Fruit fly (Drosophila melanogaster): ENCODE data around the gene CG15743.

The CG15743 gene

dm6 chrX:13251310-13251709 is 34.2 kb upstream of the CG15743 start (continued):
- TF ChIP-seq hth (optimal IDR thresholded peaks at IDR 0.05) = no peak
- TF ChIP-seq CG9215 (GFP tag; IDR thresholded peaks at IDR 0.05) = peak; percentile 63
- peak; percentile 54 for TF ChIP-seq CG1602 (GFP tag; optimal IDR thresholded peaks at IDR 0.05)
- TF ChIP-seq crc (GFP tag; optimal IDR thresholded peaks at IDR 0.05) = peak; percentile 63
- TF ChIP-seq CG9817 (tag; optimal IDR thresholded peaks at IDR 0.05) = peak; percentile 67
- peak; percentile 10 for TF ChIP-seq cato (GFP tag; optimal IDR thresholded peaks at IDR 0.05; ENCODE audit: borderline replicate concordance)
- TF ChIP-seq CG13123 (GFP tag; optimal IDR thresholded peaks at IDR 0.05) = peak; percentile 46
- TF ChIP-seq CG31441 (GFP tag; IDR thresholded peaks at IDR 0.05) = peak; percentile 73
- no peak for TF ChIP-seq D (optimal IDR thresholded peaks at IDR 0.05)
- TF ChIP-seq D (GFP tag; optimal IDR thresholded peaks at IDR 0.05) = peak; percentile 66
- TF ChIP-seq CG3163 (GFP tag; optimal IDR thresholded peaks at IDR 0.05) = peak; percentile 58
- peak; percentile 64; the same call in 1 of the 2 replicates for TF ChIP-seq CG14014 (GFP tag; IDR thresholded peaks at IDR 0.05)
- peak; percentile 71 for TF ChIP-seq CG10209 (GFP tag; optimal IDR thresholded peaks at IDR 0.05)
- TF ChIP-seq row (GFP tag; IDR thresholded peaks at IDR 0.05) = peak; percentile 75
- TF ChIP-seq CG14667 (GFP tag; IDR thresholded peaks at IDR 0.05) = peak; percentile 53; the same call in 1 of the 2 replicates
- TF ChIP-seq disco-r (GFP tag; optimal IDR thresholded peaks at IDR 0.05) = peak; percentile 17
- TF ChIP-seq fd3F (GFP tag; optimal IDR thresholded peaks at IDR 0.05) = peak; percentile 48
- TF ChIP-seq ap (GFP tag; IDR thresholded peaks at IDR 0.05) = peak; percentile 59
- TF ChIP-seq HLHmδ (GFP tag; optimal IDR thresholded peaks at IDR 0.05) = no peak
- TF ChIP-seq CG8924 (tag; optimal IDR thresholded peaks at IDR 0.05) = peak; percentile 65
- TF ChIP-seq CG4617 (GFP tag; optimal IDR thresholded peaks at IDR 0.05; ENCODE audit: borderline replicate concordance) = peak; percentile 44
- TF ChIP-seq C15 (GFP tag; IDR thresholded peaks at IDR 0.05) = no peak
- 0 out of 2 replicates have a peak, but pooled peaks have one; percentile 51 for TF ChIP-seq toy (GFP tag; IDR thresholded peaks at IDR 0.05)
- TF ChIP-seq Asciz (GFP tag; optimal IDR thresholded peaks at IDR 0.05) = peak; percentile 67
- TF ChIP-seq maf-S (GFP tag; optimal IDR thresholded peaks at IDR 0.05) = peak; percentile 69
- peak; percentile 82 for TF ChIP-seq ttk (GFP tag; IDR thresholded peaks at IDR 0.05)
- no peak for TF ChIP-seq CG8765 (GFP tag; IDR thresholded peaks at IDR 0.05)
- peak; percentile 69; the same call in 2 of the 3 replicates for TF ChIP-seq otp (GFP tag; IDR thresholded peaks at IDR 0.05)
- peak; percentile 60 for TF ChIP-seq CG7556 (GFP tag; optimal IDR thresholded peaks at IDR 0.05)
- TF ChIP-seq CG10267 (tag; optimal IDR thresholded peaks at IDR 0.05) = peak; percentile 49
- peak in 1 of 2 experiments; percentile 58 for TF ChIP-seq Hr78 (GFP tag; optimal IDR thresholded peaks at IDR 0.05)
- peak; percentile 62 for TF ChIP-seq CG3281 (GFP tag; optimal IDR thresholded peaks at IDR 0.05)
- TF ChIP-seq aop (GFP tag; IDR thresholded peaks at IDR 0.05) = peak; percentile 58; the same call in 1 of the 2 replicates
- peak; percentile 77 for TF ChIP-seq CG32532 (GFP tag; IDR thresholded peaks at IDR 0.05)
- peak; percentile 72 for TF ChIP-seq Atf-2 (GFP tag; optimal IDR thresholded peaks at IDR 0.05)
- TF ChIP-seq CG17359 (tag; optimal IDR thresholded peaks at IDR 0.05) = peak; percentile 82
- TF ChIP-seq Mrtf (GFP tag; IDR thresholded peaks at IDR 0.05) = peak; percentile 74
- 0 out of 2 replicates have a peak, but pooled peaks have one; percentile 10 for TF ChIP-seq crol (GFP tag; IDR thresholded peaks at IDR 0.05)
- peak; percentile 49; the same call in 1 of the 2 replicates for TF ChIP-seq wdn (GFP tag; IDR thresholded peaks at IDR 0.05)
- TF ChIP-seq CG11247 (GFP tag; IDR thresholded peaks at IDR 0.05) = peak; percentile 60; the same call in 1 of the 2 replicates
- TF ChIP-seq lilli (GFP tag; optimal IDR thresholded peaks at IDR 0.05) = peak; percentile 89
- TF ChIP-seq D19B (GFP tag; optimal IDR thresholded peaks at IDR 0.05) = peak; percentile 26
- TF ChIP-seq H15 (GFP tag; IDR thresholded peaks at IDR 0.05) = peak; percentile 81
- peak; percentile 58 for TF ChIP-seq nau (GFP tag; optimal IDR thresholded peaks at IDR 0.05)
- no peak for TF ChIP-seq al (GFP tag; IDR thresholded peaks at IDR 0.05)
- peak; percentile 44 for TF ChIP-seq CG7928 (GFP tag; optimal IDR thresholded peaks at IDR 0.05)
- peak; percentile 47 for TF ChIP-seq ems (GFP tag; optimal IDR thresholded peaks at IDR 0.05)
- TF ChIP-seq CG7745 (tag; optimal IDR thresholded peaks at IDR 0.05) = no peak
- peak; percentile 28 for TF ChIP-seq odd (GFP tag; optimal IDR thresholded peaks at IDR 0.05)
- TF ChIP-seq unc-4 (GFP tag; IDR thresholded peaks at IDR 0.05; ENCODE audit: partially characterized antibody) = no peak
- TF ChIP-seq en (GFP tag; optimal IDR thresholded peaks at IDR 0.05) = peak; percentile 67

Measured in whole organism, embryonic.